Worm (Caenorhabditis elegans) whole organism, L2 larva: ENCODE measurements around the gene col-90.
A peak's percentile ranks its signal among the peaks of the same experiment; 100 is the strongest.

Source experiments
- C34F6.9 ChIP-seq: fragments of 150-350 bp; optimal IDR thresholded peaks from 2 replicates; lab custom pipeline; 2014; ENCODE audit warnings: missing biosample characterization, missing genetic modification characterization
- F13H6.1 ChIP-seq: sonication (generic microtip); optimal IDR thresholded peaks from 2 replicates; lab custom pipeline; 2016; ENCODE audit warnings: missing genetic modification characterization, missing compliant biosample characterization
- R02D3.7 ChIP-seq: fragments of 150-350 bp; optimal IDR thresholded peaks from 2 replicates; lab custom pipeline; 2014; ENCODE audit warnings: missing biosample characterization, missing genetic modification characterization
- Y55F3AM.14 ChIP-seq: fragments of 200-800 bp; sonication (Bioruptor generic); optimal IDR thresholded peaks from 2 replicates; lab custom pipeline; 2018; ENCODE audit warnings: mild to moderate bottlenecking, missing genetic modification characterization, missing compliant biosample characterization
- ZK546.5 ChIP-seq: sonication (generic microtip); optimal IDR thresholded peaks from 2 replicates; lab custom pipeline; 2017; ENCODE audit warnings: missing biosample characterization, missing genetic modification characterization
- alr-1 ChIP-seq: fragments of 150-350 bp; optimal IDR thresholded peaks from 2 replicates; lab custom pipeline; 2014; ENCODE audit warnings: missing biosample characterization, missing genetic modification characterization
- aly-2 ChIP-seq: fragments of 150-350 bp; optimal IDR thresholded peaks from 2 replicates; lab custom pipeline; 2014; ENCODE audit warnings: missing biosample characterization, missing genetic modification characterization
- ama-1 ChIP-seq: fragments of 150-350 bp; optimal IDR thresholded peaks from 2 replicates; lab custom pipeline; 2018; ENCODE audit warnings: inconsistent platforms
- blmp-1 ChIP-seq: sonication (generic microtip); optimal IDR thresholded peaks from 2 replicates; lab custom pipeline; 2017; ENCODE audit warnings: missing genetic modification characterization, mild to moderate bottlenecking, missing compliant biosample characterization, antibody characterized with exemption, moderate library complexity; ENCODE audit not compliant: insufficient read depth
- ceh-16 ChIP-seq: fragments of 150-350 bp; optimal IDR thresholded peaks from 2 replicates; lab custom pipeline; 2014; ENCODE audit warnings: missing biosample characterization, missing genetic modification characterization
- ceh-82 ChIP-seq: fragments of 150-350 bp; optimal IDR thresholded peaks from 2 replicates; lab custom pipeline; 2014; ENCODE audit warnings: missing biosample characterization, missing genetic modification characterization
- crh-2 ChIP-seq: sonication (generic microtip); optimal IDR thresholded peaks from 2 replicates; lab custom pipeline; 2017; ENCODE audit warnings: missing biosample characterization, missing genetic modification characterization
- dmd-4 ChIP-seq: sonication (generic microtip); optimal IDR thresholded peaks from 2 replicates; lab custom pipeline; 2017; ENCODE audit warnings: missing biosample characterization, missing genetic modification characterization
- egl-27 ChIP-seq: sonication (generic microtip); optimal IDR thresholded peaks from 3 replicates; lab custom pipeline; 2017; ENCODE audit warnings: missing biosample characterization, missing genetic modification reagents, missing genetic modification characterization
- elt-1 ChIP-seq: fragments of 150-350 bp; optimal IDR thresholded peaks from 2 replicates; lab custom pipeline; 2014; ENCODE audit warnings: missing biosample characterization, missing genetic modification characterization
- elt-3 ChIP-seq: sonication (generic microtip); optimal IDR thresholded peaks from 2 replicates; lab custom pipeline; 2017; ENCODE audit warnings: missing biosample characterization, missing genetic modification characterization
- fos-1 ChIP-seq: fragments of 150-350 bp; optimal IDR thresholded peaks from 2 replicates; lab custom pipeline; 2014; ENCODE audit warnings: missing biosample characterization, missing genetic modification characterization
- gmeb-1 ChIP-seq: fragments of 150-350 bp; optimal IDR thresholded peaks from 2 replicates; lab custom pipeline; 2014; ENCODE audit warnings: missing biosample characterization, missing genetic modification characterization
- lin-11 ChIP-seq: fragments of 150-350 bp; sonication (generic microtip); optimal IDR thresholded peaks from 2 replicates; lab custom pipeline; 2014; ENCODE audit warnings: missing biosample characterization, missing genetic modification characterization, inconsistent platforms, mixed read lengths
- lin-13 ChIP-seq: fragments of 150-350 bp; optimal IDR thresholded peaks from 2 replicates; lab custom pipeline; 2014; ENCODE audit warnings: missing biosample characterization, missing genetic modification reagents, missing genetic modification characterization
- lin-39 ChIP-seq: fragments of 150-350 bp; optimal IDR thresholded peaks from 2 replicates; lab custom pipeline; 2014; ENCODE audit warnings: missing biosample characterization, missing genetic modification reagents, missing genetic modification characterization
- lsy-2 ChIP-seq, 2 experiments: fragments of 150-350 bp in 1 of 2; sonication (generic microtip) in 1 of 2; optimal IDR thresholded peaks; 2 replicates each; lab custom pipeline; 2014 to 2017; ENCODE audit warnings: missing biosample characterization in 2 of 2, missing genetic modification characterization in 2 of 2
- mab-5 ChIP-seq: fragments of 150-350 bp; optimal IDR thresholded peaks from 2 replicates; lab custom pipeline; 2014; ENCODE audit warnings: missing biosample characterization, missing genetic modification characterization
- mbf-1 ChIP-seq: sonication (generic microtip); optimal IDR thresholded peaks from 2 replicates; lab custom pipeline; 2017; ENCODE audit warnings: missing biosample characterization, missing genetic modification characterization
- mdl-1 ChIP-seq, 2 experiments: fragments of 150-350 bp in 1 of 2; sonication (generic microtip) in 1 of 2; optimal IDR thresholded peaks; 2 replicates each; lab custom pipeline; 2017; ENCODE audit warnings: missing biosample characterization in 2 of 2, missing genetic modification characterization in 2 of 2
- nhr-10 ChIP-seq: sonication (generic microtip); optimal IDR thresholded peaks from 2 replicates; lab custom pipeline; 2017; ENCODE audit warnings: missing biosample characterization, missing genetic modification characterization
- nhr-11 ChIP-seq: fragments of 150-350 bp; optimal IDR thresholded peaks from 2 replicates; lab custom pipeline; 2014; ENCODE audit warnings: missing biosample characterization, missing genetic modification characterization
- nhr-12 ChIP-seq: fragments of 150-350 bp; optimal IDR thresholded peaks from 2 replicates; lab custom pipeline; 2014; ENCODE audit warnings: missing biosample characterization, missing genetic modification characterization
- nhr-129 ChIP-seq: fragments of 150-350 bp; optimal IDR thresholded peaks from 2 replicates; lab custom pipeline; 2014; ENCODE audit warnings: missing biosample characterization, missing genetic modification characterization
- nhr-21 ChIP-seq: fragments of 150-350 bp; optimal IDR thresholded peaks from 2 replicates; lab custom pipeline; 2014; ENCODE audit warnings: missing biosample characterization, missing genetic modification characterization
- nhr-23 ChIP-seq: fragments of 150-350 bp; optimal IDR thresholded peaks from 2 replicates; lab custom pipeline; 2014; ENCODE audit warnings: missing biosample characterization, missing genetic modification reagents, missing genetic modification characterization
- nhr-237 ChIP-seq: fragments of 150-350 bp; optimal IDR thresholded peaks from 2 replicates; lab custom pipeline; 2014; ENCODE audit warnings: missing biosample characterization, missing genetic modification characterization
- nhr-25 ChIP-seq: fragments of 150-350 bp; sonication (generic microtip); optimal IDR thresholded peaks from 3 replicates; lab custom pipeline; 2014; ENCODE audit warnings: missing biosample characterization, missing genetic modification characterization
- nhr-6 ChIP-seq: fragments of 150-350 bp; optimal IDR thresholded peaks from 2 replicates; lab custom pipeline; 2014; ENCODE audit warnings: missing biosample characterization, missing genetic modification characterization
- nhr-77 ChIP-seq: fragments of 150-350 bp; optimal IDR thresholded peaks from 2 replicates; lab custom pipeline; 2014; ENCODE audit warnings: missing biosample characterization, missing genetic modification characterization
- peb-1 ChIP-seq: fragments of 150-350 bp; optimal IDR thresholded peaks from 2 replicates; lab custom pipeline; 2014; ENCODE audit warnings: missing biosample characterization, missing genetic modification characterization
- sem-4 ChIP-seq: fragments of 150-350 bp; optimal IDR thresholded peaks from 2 replicates; lab custom pipeline; 2014; ENCODE audit warnings: missing biosample characterization, missing genetic modification reagents, missing genetic modification characterization
- skn-1 ChIP-seq: sonication (generic microtip); optimal IDR thresholded peaks from 2 replicates; lab custom pipeline; 2017; ENCODE audit warnings: missing biosample characterization, missing genetic modification characterization
- sma-3 ChIP-seq: sonication (generic microtip); optimal IDR thresholded peaks from 2 replicates; lab custom pipeline; 2016; ENCODE audit warnings: missing genetic modification reagents, missing genetic modification characterization, missing compliant biosample characterization
- sma-9 ChIP-seq, 2 experiments: fragments of 150-350 bp in 1 of 2; sonication (generic microtip) in 1 of 2; optimal IDR thresholded peaks; 2 replicates each; lab custom pipeline; 2014 to 2016; ENCODE audit warnings: missing genetic modification characterization in 2 of 2, mild to moderate bottlenecking in 1 of 2, missing biosample characterization in 1 of 2, missing compliant biosample characterization in 1 of 2, missing genetic modification reagents in 1 of 2, moderate library complexity in 1 of 2
- snpc-4 ChIP-seq: fragments of 150-350 bp; optimal IDR thresholded peaks from 2 replicates; lab custom pipeline; 2014; ENCODE audit warnings: missing biosample characterization, missing genetic modification characterization
- unc-39 ChIP-seq: fragments of 150-350 bp; optimal IDR thresholded peaks from 2 replicates; lab custom pipeline; 2014; ENCODE audit warnings: missing biosample characterization, missing genetic modification characterization
- unc-55 ChIP-seq: fragments of 150-350 bp; sonication (generic microtip); optimal IDR thresholded peaks from 3 replicates; lab custom pipeline; 2014; ENCODE audit warnings: missing biosample characterization, missing genetic modification reagents, missing genetic modification characterization
- unc-62 ChIP-seq: fragments of 150-350 bp; optimal IDR thresholded peaks from 2 replicates; lab custom pipeline; 2014; ENCODE audit warnings: missing biosample characterization, missing genetic modification reagents, missing genetic modification characterization
- zag-1 ChIP-seq: fragments of 150-350 bp; optimal IDR thresholded peaks from 2 replicates; lab custom pipeline; 2014; ENCODE audit warnings: missing biosample characterization, missing genetic modification characterization
- ztf-1 ChIP-seq: fragments of 200-800 bp; sonication (Bioruptor generic); conservative IDR thresholded peaks from 2 replicates; pipeline ENCODE4 v1.3.6; 2022; ENCODE audit warnings: missing genetic modification characterization, missing compliant biosample characterization
- ztf-11 ChIP-seq: sonication (generic microtip); optimal IDR thresholded peaks from 2 replicates; lab custom pipeline; 2017; ENCODE audit warnings: missing biosample characterization, missing genetic modification characterization
- ztf-4 ChIP-seq: fragments of 150-350 bp; optimal IDR thresholded peaks from 2 replicates; lab custom pipeline; 2014; ENCODE audit warnings: missing biosample characterization, missing genetic modification characterization

col-90 gene

DNA sequence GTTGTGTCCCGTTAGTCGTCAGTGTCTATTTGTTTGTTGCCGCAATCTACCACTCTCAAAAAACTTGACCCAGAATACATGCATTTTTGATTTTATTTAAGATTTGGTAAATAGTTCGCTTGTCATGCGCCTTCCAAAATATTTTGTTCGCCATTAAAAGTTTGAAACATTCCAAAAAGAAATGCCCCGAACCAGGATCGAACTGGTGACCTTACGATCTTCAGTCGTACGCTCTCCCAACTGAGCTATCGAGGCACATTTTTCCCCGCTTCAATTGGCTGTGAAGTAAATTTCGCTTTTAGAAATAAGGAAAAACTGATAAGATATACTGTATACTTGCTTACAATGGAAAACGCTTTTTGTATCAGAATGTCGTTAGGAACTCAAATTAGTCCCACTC lies 29.7 kb downstream of the col-90 start:
- no peak for TF ChIP-seq nhr-237
- TF ChIP-seq nhr-21 (tag; lab: Kevin White, UChicago), result peak; percentile 26
- TF ChIP-seq, all 48 proteins: peak for 1

DNA sequence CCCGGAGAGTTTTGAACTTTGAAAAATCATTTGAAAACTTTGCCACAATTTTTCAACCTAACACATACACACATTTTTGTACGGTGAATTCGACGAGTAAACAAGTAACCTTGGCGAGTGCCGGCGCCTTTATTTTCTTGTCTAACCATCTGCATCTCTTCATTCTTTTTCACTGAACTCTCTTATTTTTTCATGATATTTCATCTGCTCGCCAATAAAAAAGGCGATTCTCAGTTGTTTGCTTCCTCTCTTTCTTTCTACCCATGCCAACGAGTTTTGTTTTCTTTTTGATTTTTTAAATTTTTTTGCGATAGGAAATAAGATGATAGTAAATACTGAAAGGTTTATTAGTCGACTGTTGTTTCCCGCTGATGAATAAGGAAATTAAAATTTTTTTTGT lies 30.1 kb downstream of the col-90 start:
- TF ChIP-seq lin-13, result peak; percentile 33
- no peak for TF ChIP-seq ama-1 (lab: Kevin White, UChicago)
- no peak for TF ChIP-seq ZK546.5 (tag; lab: Kevin White, UChicago)
- TF ChIP-seq dmd-4 (tag; lab: Kevin White, UChicago), result no peak
- peak in 1 of 2 experiments; percentile 2 for TF ChIP-seq mdl-1 (tag; optimal IDR thresholded peaks at IDR 0.05; lab: Kevin White, UChicago)
- TF ChIP-seq nhr-237, result no peak
- no peak for TF ChIP-seq ceh-16 (tag; lab: Kevin White, UChicago)
- TF ChIP-seq blmp-1 (tag; lab: Kevin White, UChicago), result peak; percentile 9
- peak in 1 of 2 experiments; percentile 64 for TF ChIP-seq lsy-2 (tag; optimal IDR thresholded peaks at IDR 0.05; lab: Kevin White, UChicago)
- TF ChIP-seq nhr-6 (tag; lab: Kevin White, UChicago), result no peak
- TF ChIP-seq unc-62, result no peak
- TF ChIP-seq ceh-82 (tag; lab: Kevin White, UChicago), result no peak
- no peak for TF ChIP-seq elt-1
- no peak for TF ChIP-seq nhr-11 (tag; lab: Kevin White, UChicago)
- TF ChIP-seq ztf-11, result no peak
- TF ChIP-seq mab-5 (tag; lab: Kevin White, UChicago), result peak; percentile 14
- no peak for TF ChIP-seq R02D3.7 (tag; lab: Kevin White, UChicago)
- peak; percentile 73 for TF ChIP-seq crh-2
- peak; percentile 30 for TF ChIP-seq ztf-4
- no peak for TF ChIP-seq snpc-4 (tag; lab: Kevin White, UChicago)
- TF ChIP-seq fos-1 (tag; lab: Kevin White, UChicago), result peak; percentile 20
- no peak for TF ChIP-seq nhr-21 (tag; lab: Kevin White, UChicago)
- peak; percentile 70 for TF ChIP-seq F13H6.1 (tag; lab: Kevin White, UChicago)
- TF ChIP-seq sem-4 (tag; lab: Kevin White, UChicago), result no peak
- peak; percentile 42 for TF ChIP-seq sma-9 (GFP tag; optimal IDR thresholded peaks at IDR 0.05; lab: Kevin White, UChicago)
- no peak for TF ChIP-seq sma-9 (tag; optimal IDR thresholded peaks at IDR 0.05; lab: Kevin White, UChicago)
- no peak for TF ChIP-seq skn-1 (tag; lab: Kevin White, UChicago)
- TF ChIP-seq unc-55 (GFP tag; lab: Kevin White, UChicago), result peak; percentile 43
- TF ChIP-seq nhr-23, result no peak
- no peak for TF ChIP-seq aly-2 (tag; lab: Kevin White, UChicago)
- peak; percentile 54 for TF ChIP-seq nhr-129 (tag; lab: Kevin White, UChicago)
- TF ChIP-seq nhr-12 (tag; lab: Kevin White, UChicago), result no peak
- TF ChIP-seq nhr-77 (tag; lab: Kevin White, UChicago), result no peak
- peak; percentile 84 for TF ChIP-seq sma-3 (GFP tag; lab: Kevin White, UChicago)
- TF ChIP-seq alr-1 (tag; lab: Kevin White, UChicago), result no peak
- no peak for TF ChIP-seq lin-39 (tag; lab: Kevin White, UChicago)
- no peak for TF ChIP-seq ztf-1 (GFP tag; lab: Robert Waterston, UW)
- no peak for TF ChIP-seq elt-3 (tag; lab: Kevin White, UChicago)
- TF ChIP-seq gmeb-1 (tag; lab: Kevin White, UChicago), result peak; percentile 32
- no peak for TF ChIP-seq mbf-1 (tag; lab: Kevin White, UChicago)
- TF ChIP-seq egl-27 (tag; lab: Kevin White, UChicago), result no peak
- peak; percentile 66 for TF ChIP-seq nhr-25 (tag; lab: Kevin White, UChicago)
- TF ChIP-seq lin-11 (tag; lab: Kevin White, UChicago), result no peak
- TF ChIP-seq unc-39 (tag; lab: Kevin White, UChicago), result no peak
- peak; percentile 65 for TF ChIP-seq C34F6.9 (tag; lab: Kevin White, UChicago)
- TF ChIP-seq nhr-10 (tag; lab: Kevin White, UChicago), result no peak
- TF ChIP-seq Y55F3AM.14 (GFP tag; lab: Kevin White, UChicago), result no peak
- TF ChIP-seq peb-1 (tag; lab: Kevin White, UChicago), result no peak
- no peak for TF ChIP-seq zag-1 (tag; lab: Kevin White, UChicago)
